Fruit fly (Drosophila melanogaster): ENCODE results near the gene CecA2.

Gene CecA2

dm6 chr3R:30198793-30199192 is 13.2 kb upstream of the CecA2 start (continued):
- TF ChIP-seq caup (GFP tag; optimal IDR thresholded peaks at IDR 0.05; ENCODE audit: severe bottlenecking) = peak; percentile 26
- 0 out of 2 replicates have a peak, but pooled peaks have one; percentile 19 for TF ChIP-seq slbo (GFP tag; IDR thresholded peaks at IDR 0.05)
- TF ChIP-seq sob (GFP tag; IDR thresholded peaks at IDR 0.05) = no peak
- TF ChIP-seq CG4424 (GFP tag; optimal IDR thresholded peaks at IDR 0.05) = no peak
- no peak for TF ChIP-seq Bgb (GFP tag; IDR thresholded peaks at IDR 0.05; ENCODE audit: partially characterized antibody)
- TF ChIP-seq slou (GFP tag; optimal IDR thresholded peaks at IDR 0.05) = no peak
- no peak for TF ChIP-seq NFAT (GFP tag; IDR thresholded peaks at IDR 0.05)
- TF ChIP-seq CG2129 (GFP tag; IDR thresholded peaks at IDR 0.05; ENCODE audit: partially characterized antibody) = no peak
- TF ChIP-seq tgo (GFP tag; IDR thresholded peaks at IDR 0.05) = no peak
- no peak for TF ChIP-seq crc (GFP tag; optimal IDR thresholded peaks at IDR 0.05)
- no peak for TF ChIP-seq Sox102F (GFP tag; optimal IDR thresholded peaks at IDR 0.05)
- TF ChIP-seq Dfd (GFP tag; optimal IDR thresholded peaks at IDR 0.05) = no peak
- no peak for TF ChIP-seq CG6254 (GFP tag; optimal IDR thresholded peaks at IDR 0.05)
- TF ChIP-seq Kr (GFP tag; optimal IDR thresholded peaks at IDR 0.05) = no peak
- no peak for TF ChIP-seq CG17802 (tag; optimal IDR thresholded peaks at IDR 0.05)
- no peak for TF ChIP-seq Pdp1 (GFP tag; optimal IDR thresholded peaks at IDR 0.05)
- TF ChIP-seq Camta (GFP tag; optimal IDR thresholded peaks at IDR 0.05) = no peak
- TF ChIP-seq Oaz (GFP tag; IDR thresholded peaks at IDR 0.05) = no peak
- TF ChIP-seq ems (GFP tag; optimal IDR thresholded peaks at IDR 0.05) = no peak
- no peak for TF ChIP-seq CG31441 (GFP tag; IDR thresholded peaks at IDR 0.05)
- TF ChIP-seq CG17385 (GFP tag; optimal IDR thresholded peaks at IDR 0.05) = no peak
- no peak for TF ChIP-seq Sin3A (optimal IDR thresholded peaks at IDR 0.05)
- TF ChIP-seq Ada2b (GFP tag; IDR thresholded peaks at IDR 0.05) = no peak
- TF ChIP-seq grn (GFP tag; optimal IDR thresholded peaks at IDR 0.05) = no peak
- TF ChIP-seq ci (GFP tag; IDR thresholded peaks at IDR 0.05) = no peak
- TF ChIP-seq Fer1 (GFP tag; optimal IDR thresholded peaks at IDR 0.05) = peak; percentile 51
- TF ChIP-seq BEAF-32 (GFP tag; optimal IDR thresholded peaks at IDR 0.05) = no peak
- TF ChIP-seq jigr1 (GFP tag; IDR thresholded peaks at IDR 0.05) = no peak
- no peak for TF ChIP-seq CG6272 (GFP tag; IDR thresholded peaks at IDR 0.05)
- no peak for TF ChIP-seq otp (GFP tag; IDR thresholded peaks at IDR 0.05)
- TF ChIP-seq Dll (GFP tag; IDR thresholded peaks at IDR 0.05; ENCODE audit: partially characterized antibody) = no peak
- TF ChIP-seq CG12236 (GFP tag; optimal IDR thresholded peaks at IDR 0.05) = no peak
- no peak for TF ChIP-seq CG7928 (GFP tag; optimal IDR thresholded peaks at IDR 0.05)
- TF ChIP-seq CG14667 (GFP tag; IDR thresholded peaks at IDR 0.05) = no peak
- no peak for TF ChIP-seq CkIIα-i1 (GFP tag; IDR thresholded peaks at IDR 0.05)
- no peak for TF ChIP-seq Eip74EF (GFP tag; optimal IDR thresholded peaks at IDR 0.05)
- TF ChIP-seq hbn (GFP tag; IDR thresholded peaks at IDR 0.05; ENCODE audit: partially characterized antibody) = no peak
- 0 out of 2 replicates have a peak, but pooled peaks have one; percentile 14 for TF ChIP-seq CG10366 (GFP tag; IDR thresholded peaks at IDR 0.05)
- TF ChIP-seq B-H2 (GFP tag; optimal IDR thresholded peaks at IDR 0.05) = peak; percentile 62
- TF ChIP-seq eyg (GFP tag; optimal IDR thresholded peaks at IDR 0.05) = no peak
- no peak for TF ChIP-seq Gsc (GFP tag; IDR thresholded peaks at IDR 0.05)
- TF ChIP-seq CG11093 (GFP tag; IDR thresholded peaks at IDR 0.05) = no peak
- TF ChIP-seq CHES-1-like (GFP tag; optimal IDR thresholded peaks at IDR 0.05) = no peak
- no peak for TF ChIP-seq CG2875 (GFP tag; optimal IDR thresholded peaks at IDR 0.05)
- TF ChIP-seq gsb (GFP tag; IDR thresholded peaks at IDR 0.05) = no peak
- no peak for TF ChIP-seq CoRest (tag; optimal IDR thresholded peaks at IDR 0.05)
- TF ChIP-seq CG11695 (GFP tag; IDR thresholded peaks at IDR 0.05) = no peak
- no peak for TF ChIP-seq Ravus (GFP tag; IDR thresholded peaks at IDR 0.05)
- no peak for TF ChIP-seq CG33213 (GFP tag; optimal IDR thresholded peaks at IDR 0.05)
- no peak for TF ChIP-seq pb (GFP tag; optimal IDR thresholded peaks at IDR 0.05)
- TF ChIP-seq CG12071 (GFP tag; optimal IDR thresholded peaks at IDR 0.05) = peak; percentile 43
- TF ChIP-seq Dp (GFP tag; optimal IDR thresholded peaks at IDR 0.05) = no peak

Measured in whole organism, embryonic.